Worm (Caenorhabditis elegans): ENCODE measurements around the gene ndnf-1.

The ndnf-1 gene

DNA sequence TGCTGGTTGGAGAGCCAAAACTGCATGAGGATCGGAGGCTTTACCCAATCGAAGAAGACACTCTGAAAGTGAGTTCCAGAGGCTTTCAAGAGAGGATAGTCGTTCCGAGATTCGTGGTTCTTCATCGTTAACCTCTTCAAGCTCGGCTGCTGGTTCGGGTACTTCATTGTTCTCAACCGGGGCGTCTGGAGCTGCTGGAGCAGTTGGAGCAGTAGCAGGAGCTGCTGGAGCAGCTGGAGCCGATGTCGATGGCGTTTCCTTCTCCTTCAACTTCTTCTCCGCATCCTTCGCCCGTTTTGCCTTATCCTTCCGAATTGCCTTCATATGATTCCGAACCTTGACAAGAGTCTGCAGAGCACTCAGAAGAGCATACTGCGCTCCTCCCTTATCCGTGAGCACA, 6.6 kb upstream of the ndnf-1 start:
- no peak for TF ChIP-seq unc-62 (GFP tag; optimal IDR thresholded peaks at IDR 0.05)

DNA sequence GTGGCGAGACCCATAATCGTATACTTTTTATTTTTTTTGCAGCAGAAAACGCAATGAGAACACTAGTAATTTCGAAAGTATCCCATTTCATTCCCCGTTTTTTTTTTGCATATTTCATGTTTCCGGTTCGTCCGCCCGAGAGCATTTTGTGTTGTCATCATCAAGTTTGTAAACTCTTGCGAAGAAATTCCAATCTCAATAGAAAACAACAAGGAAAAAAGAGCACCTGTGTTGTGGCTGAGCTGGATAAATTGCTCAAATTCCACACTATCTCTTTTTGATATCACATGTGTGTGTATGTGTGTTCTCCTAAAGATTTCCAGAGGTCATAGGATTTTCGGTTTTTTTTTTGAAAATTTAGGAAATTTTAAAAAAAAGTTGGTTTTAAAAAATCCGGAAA, 3.3 kb upstream of the ndnf-1 start:
- TF ChIP-seq unc-62 (GFP tag; optimal IDR thresholded peaks at IDR 0.05) = no peak

DNA sequence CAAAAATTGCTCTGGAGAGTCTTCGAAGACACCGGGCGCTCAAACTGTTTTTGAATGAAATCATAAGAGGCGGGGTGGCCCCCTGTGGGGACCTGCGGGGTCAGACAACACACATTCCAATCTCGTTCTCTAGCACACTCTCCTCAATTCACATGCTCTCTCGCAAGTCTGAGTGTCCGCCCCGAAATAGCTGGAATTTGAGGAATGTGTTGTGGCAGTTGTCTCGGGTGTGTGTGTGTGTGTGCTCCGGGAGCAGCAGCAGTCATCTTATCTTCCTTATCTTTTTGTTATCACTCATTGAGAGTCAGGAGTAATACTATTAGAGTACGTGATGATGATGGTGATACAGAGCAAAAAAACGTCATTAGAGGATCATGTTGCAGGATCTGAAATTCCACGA, 1.1 kb upstream of the ndnf-1 start:
- no peak for TF ChIP-seq unc-62 (GFP tag; optimal IDR thresholded peaks at IDR 0.05)

DNA sequence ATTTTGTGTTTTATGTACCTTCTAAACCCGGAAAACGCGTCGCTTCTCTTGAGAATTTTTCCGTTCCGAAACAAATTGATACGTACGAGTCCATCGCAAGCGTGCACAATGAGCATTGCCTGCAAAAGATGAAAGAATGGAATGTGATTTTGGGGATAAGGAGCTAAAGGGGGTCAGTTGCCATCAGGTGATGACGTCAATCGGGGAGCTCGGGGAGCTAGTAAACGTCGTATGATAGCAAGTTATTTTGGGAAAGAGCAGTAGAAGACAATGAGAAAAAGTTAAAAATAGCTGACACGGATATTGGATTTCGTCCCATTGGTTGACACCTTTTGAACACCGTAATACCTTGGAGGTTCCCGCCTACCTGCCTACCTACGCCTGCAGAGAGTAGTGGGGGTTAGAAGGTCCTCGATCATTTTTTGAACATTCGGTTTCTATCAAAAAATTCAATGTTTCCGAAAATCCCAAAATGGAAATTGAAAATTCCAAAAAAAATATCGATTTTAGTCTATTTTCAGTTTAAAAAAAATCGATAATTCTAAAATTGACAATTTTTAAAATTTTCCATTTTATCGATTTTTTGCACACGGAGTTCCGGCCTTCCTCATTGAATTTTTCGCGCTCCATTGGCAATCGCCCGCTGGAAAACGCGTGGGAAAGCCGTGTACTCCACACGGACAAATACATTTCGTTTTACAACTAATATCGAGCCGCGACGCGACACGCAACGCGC, 2.7 kb downstream of the ndnf-1 start:
- TF ChIP-seq unc-62 (GFP tag; optimal IDR thresholded peaks at IDR 0.05) = no peak

DNA sequence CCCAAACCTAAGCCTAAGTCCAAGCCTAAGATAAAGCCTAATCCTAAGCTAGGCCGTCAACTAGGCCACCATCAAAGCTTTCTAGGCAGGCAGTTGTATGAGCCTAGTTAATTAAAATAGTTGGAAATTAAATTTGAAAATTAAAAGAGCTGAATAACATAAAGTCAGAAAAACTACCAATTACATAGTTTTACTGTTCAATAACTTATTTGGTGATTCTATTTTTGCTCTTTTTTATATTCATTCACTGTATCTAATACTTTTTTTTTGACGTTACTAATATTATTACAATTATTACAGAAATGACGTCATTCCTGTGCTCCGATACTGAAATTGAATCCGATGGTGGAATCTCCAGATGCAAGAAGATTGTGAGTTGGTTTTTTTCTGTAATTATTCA, 9.3 kb downstream of the ndnf-1 start, which contains the start of gene lin-22:
lin-22 (plus strand) TSS at position 301 of the 400 bp plus-strand sequence.
- TF ChIP-seq unc-62 (GFP tag; optimal IDR thresholded peaks at IDR 0.05) = no peak

DNA sequence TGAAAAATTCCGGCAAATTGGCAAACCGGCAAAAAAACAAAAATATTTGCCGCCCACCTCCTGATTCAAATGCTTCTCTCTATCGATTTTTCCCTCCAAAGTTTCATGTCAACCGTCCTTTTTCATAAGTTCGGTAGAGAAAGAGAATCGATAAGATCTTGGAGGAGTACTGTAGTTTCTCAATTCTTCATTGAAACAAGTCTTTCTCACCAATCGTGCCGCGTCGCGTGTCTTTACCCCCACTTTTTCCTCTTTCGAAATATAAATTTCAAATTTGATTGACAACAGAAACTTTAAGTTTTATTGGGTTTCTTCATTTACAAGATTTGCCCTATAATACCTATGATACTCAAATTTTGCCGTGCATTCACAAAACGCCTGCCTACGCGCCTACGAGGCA, 10.2 kb downstream of the ndnf-1 start:
- no peak for TF ChIP-seq unc-62 (GFP tag; optimal IDR thresholded peaks at IDR 0.05)

DNA sequence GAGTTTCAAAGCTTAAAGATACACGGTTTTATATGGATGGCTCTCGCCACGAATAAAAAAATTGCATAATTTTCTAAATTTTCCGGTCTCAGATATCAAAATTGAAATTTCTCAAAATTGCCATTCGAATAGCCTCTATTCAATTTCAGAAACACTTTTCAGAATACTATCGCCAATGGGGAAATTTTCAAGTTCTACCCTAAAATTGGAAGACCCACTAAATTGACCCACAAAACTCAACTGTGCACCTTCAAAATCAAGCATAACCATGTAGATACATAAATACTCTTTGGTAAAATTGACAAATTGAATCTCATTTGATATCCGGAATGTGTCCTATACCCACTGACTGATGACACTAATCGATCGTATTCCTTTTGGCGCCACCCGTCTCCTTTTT, 12.5 kb downstream of the ndnf-1 start:
- no peak for TF ChIP-seq unc-62 (GFP tag; optimal IDR thresholded peaks at IDR 0.05)

DNA sequence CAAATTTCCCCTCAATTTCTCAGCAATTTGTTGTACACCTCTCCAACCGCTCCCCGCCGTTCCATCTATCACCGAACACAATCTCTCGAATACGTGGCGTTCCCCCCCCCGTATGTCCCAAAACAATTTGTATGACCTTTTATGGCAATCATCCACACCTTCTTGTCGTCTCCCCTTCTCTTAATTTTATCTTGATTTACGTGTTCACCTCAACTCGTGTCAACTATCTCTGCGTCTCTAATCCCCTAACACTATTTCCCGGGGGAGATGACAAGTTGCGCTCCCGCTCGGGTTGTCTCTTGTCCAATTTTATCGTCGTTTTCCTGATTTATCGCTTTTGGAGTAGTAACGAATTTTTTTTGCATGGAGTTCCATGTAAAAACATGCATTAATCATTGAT, 14.1 kb downstream of the ndnf-1 start:
- TF ChIP-seq unc-62 (GFP tag; optimal IDR thresholded peaks at IDR 0.05) = no peak

DNA sequence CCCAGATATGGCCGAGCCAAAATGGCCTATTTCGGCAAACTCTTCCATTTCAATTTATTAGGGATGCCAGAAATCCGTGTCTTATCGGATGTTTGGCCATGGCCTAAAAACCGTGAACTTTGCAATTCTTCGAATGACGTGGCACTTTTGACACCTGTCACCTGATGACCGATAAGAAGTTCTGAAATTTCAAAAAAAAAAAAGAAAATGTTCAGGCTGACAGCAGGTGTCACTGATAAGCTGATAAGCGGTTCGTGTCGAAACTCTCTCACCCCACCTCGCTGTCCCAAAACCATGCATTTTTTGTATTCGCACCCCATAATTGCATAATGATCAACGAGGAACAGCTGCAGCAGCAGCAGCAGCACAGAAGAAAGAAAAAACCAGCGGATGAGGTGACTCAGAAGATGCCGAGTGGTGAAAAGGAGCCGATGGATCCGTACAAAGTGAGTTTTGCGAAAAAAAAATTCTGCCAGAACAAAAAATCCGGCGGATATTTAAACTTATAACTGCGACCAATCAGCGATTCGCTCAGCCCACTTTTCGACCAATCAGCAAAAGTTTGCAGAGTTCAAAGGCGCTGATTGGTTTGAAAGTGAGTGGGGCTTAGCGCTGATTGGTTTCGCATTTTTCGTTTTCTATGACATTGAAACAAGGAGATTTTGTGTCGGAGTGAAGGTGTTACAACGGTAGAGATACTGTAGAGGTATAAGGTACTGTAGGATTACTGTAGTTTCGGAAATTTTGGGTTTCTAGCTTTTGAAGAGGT, 16.2 kb downstream of the ndnf-1 start, which contains the start of the genes Y54G2A.28 and vrp-1:
Y54G2A.28 (minus strand) TSS at position 48 of the 769 bp plus-strand sequence.
vrp-1 (plus strand) TSS at position 214 of the 769 bp plus-strand sequence.
- TF ChIP-seq unc-62 (GFP tag; optimal IDR thresholded peaks at IDR 0.05) = no peak

DNA sequence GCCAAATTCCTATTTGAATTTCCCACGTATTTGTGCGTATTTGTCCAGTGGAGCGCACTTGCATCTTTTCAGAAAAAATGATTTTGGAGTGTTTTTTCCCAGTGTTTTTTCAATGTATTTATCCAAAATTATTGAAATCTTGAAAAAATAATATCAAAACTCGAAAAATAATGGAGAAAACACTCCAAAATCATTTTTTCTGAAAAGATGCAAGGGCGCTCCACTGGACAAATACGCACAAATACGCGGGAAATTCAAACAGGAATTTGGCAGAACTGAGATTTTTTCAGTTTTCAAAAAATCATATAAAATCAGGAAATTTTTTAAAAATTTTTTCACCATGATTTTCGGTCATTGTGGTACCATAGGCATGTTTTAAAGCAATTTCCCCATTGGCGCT, 17.1 kb downstream of the ndnf-1 start:
- TF ChIP-seq unc-62 (GFP tag; optimal IDR thresholded peaks at IDR 0.05) = no peak

DNA sequence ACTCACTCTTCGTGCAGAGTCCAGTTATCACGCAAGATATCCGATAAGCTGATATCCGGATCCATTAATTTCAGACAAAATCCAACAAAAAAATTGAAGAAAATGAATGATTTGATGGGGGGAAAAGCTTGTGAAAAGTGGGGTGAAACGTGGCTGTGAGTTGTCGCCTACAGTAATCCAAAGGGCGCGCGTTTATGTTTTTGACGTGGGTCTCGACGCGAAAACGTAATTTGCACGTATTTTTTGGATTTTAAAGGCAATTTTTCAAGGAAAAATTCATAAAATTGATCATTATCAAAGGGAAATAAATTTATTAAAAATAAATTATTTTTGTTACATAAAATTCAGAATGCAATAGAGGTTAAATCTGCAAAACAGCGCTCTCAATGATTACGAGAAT, 19.9 kb downstream of the ndnf-1 start, which contains the start of gene Y54G2A.73:
Y54G2A.73 (minus strand) TSS at position 65 of the 400 bp plus-strand sequence.
- no peak for TF ChIP-seq unc-62 (GFP tag; optimal IDR thresholded peaks at IDR 0.05)

DNA sequence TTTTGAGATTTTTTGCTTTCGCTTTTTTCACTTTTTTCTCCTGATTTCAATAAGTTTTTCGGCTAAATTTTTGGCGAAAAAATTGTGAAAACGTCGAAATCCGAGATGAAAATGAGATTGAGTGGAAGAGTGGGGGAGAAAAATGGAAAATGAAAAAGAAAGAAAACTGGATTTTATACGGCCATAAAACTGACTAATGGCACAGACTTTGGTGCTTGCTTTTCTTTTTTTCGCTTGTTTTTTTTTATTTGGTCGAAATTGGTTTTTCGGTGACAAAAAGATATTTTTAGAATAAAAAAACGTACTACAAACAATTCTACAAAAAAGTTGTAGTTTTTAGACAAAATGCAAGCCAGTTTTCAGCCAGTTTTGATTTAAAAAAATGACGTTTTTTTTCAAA, 25.9 kb downstream of the ndnf-1 start:
- no peak for TF ChIP-seq unc-62 (GFP tag; optimal IDR thresholded peaks at IDR 0.05)

DNA sequence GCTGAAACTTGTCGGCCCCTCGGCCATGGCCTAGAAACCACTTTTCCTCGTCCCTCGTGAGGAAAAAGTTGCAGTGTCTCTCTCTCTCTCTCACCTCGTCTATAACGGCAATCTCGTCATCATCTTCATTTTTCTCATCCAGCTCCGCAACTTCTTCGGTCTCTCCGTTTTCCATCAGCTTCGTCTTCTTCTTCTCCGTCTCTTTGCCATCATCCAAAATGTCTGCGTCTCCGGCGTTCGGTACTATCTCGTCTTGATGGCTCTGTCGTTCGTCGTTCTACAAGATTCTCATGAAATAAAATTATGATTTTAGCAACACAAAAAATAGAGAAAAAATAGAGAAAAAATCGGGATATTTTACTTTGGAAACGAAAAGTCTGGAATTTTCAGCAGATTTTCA, 27.2 kb downstream of the ndnf-1 start:
- no peak for TF ChIP-seq unc-62 (GFP tag; optimal IDR thresholded peaks at IDR 0.05)

DNA sequence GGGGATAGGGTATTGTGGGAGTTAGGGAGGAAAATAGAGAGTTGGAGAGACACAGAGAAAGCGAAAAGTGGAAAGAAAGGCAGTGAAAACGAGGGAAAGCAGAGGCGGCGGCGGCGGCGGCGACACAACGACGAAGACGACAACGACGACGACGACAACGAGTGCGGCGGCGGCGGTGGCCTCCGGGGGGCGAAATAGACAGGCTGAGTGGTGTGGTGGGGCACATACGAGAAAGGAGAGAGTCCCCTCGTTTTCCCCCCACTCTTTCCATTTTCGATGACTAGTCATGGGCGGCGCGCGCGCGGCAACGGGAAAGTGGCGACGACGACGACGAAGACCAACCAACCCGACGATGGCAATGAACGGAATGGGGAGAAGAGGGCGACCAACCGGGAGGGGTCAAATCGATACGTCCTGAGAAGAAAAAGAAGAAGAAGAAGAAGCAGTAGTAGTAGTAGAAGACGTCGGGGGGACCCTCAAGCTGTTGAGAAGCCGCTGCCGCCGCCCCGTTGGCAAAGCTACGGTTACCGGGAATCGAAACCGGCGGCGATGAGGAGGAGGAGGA, 30.1 kb downstream of the ndnf-1 start:
- no peak for TF ChIP-seq unc-62 (GFP tag; optimal IDR thresholded peaks at IDR 0.05)

DNA sequence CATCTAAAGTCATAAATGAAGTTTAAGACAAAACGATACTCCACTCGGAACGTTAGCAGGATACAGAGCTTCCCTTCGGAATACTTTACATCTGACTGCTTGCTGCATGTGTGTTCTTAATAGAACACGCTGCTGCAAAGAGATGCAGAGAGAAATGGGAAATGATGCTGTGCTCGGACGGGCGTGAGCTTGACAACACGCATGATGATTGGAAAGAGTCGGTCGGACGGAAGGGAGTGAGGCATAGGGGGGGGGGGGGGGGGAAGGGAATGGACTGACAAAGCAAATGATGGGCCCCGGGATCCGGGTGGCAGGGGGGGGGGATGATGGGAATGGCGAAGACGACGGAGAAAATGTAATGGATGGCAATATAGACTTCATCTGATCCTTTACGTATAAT, 31.4 kb downstream of the ndnf-1 start:
- TF ChIP-seq unc-62 (GFP tag; optimal IDR thresholded peaks at IDR 0.05) = no peak

DNA sequence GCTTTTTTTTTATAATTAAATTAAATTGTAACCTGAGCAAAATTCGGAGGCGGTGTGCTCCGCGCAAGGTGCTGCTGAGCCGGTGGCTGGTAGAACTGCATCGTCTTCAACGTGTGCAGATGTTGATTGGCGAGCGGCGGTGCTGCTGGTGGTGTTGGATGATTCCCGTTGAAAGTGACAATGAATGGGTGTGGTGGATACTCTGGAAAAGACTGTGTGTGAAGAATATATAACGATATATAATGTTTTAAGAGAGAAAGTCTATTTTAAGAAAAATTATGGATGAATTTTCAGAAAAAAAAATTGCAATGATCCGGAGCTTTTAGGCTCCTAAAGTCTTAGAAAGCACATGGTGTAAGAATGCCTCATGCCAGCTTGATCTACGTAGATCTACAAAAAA, 33.4 kb downstream of the ndnf-1 start, which contains the start of gene Y54G2A.26:
Y54G2A.26 (minus strand) TSS at position 101 of the 400 bp plus-strand sequence.
- no peak for TF ChIP-seq unc-62 (GFP tag; optimal IDR thresholded peaks at IDR 0.05)
